Fruit fly (Drosophila melanogaster): ENCODE results near the gene CG17568.

Gene CG17568

dm6 chr2L:19181153-19181892 lies at the start of gene CG17568 (continued):
- TF ChIP-seq tx (GFP tag; optimal IDR thresholded peaks at IDR 0.05) = no peak
- peak; percentile 3 for TF ChIP-seq HLH54F (GFP tag; optimal IDR thresholded peaks at IDR 0.05)
- TF ChIP-seq CG10654 (GFP tag; optimal IDR thresholded peaks at IDR 0.05) = no peak
- no peak for TF ChIP-seq Six4 (GFP tag; optimal IDR thresholded peaks at IDR 0.05)
- TF ChIP-seq lilli (GFP tag; optimal IDR thresholded peaks at IDR 0.05) = peak; percentile 20
- TF ChIP-seq stwl (tag; optimal IDR thresholded peaks at IDR 0.05) = peak; percentile 94
- no peak for TF ChIP-seq stc (GFP tag; IDR thresholded peaks at IDR 0.05)
- TF ChIP-seq dimm (GFP tag; IDR thresholded peaks at IDR 0.05) = no peak
- TF ChIP-seq CG30020 (tag; optimal IDR thresholded peaks at IDR 0.05) = peak; percentile 7
- no peak for TF ChIP-seq Dbx (GFP tag; IDR thresholded peaks at IDR 0.05)
- peak; percentile 91 for TF ChIP-seq twi (tag; optimal IDR thresholded peaks at IDR 0.05)
- TF ChIP-seq Bgb (GFP tag; IDR thresholded peaks at IDR 0.05; ENCODE audit: partially characterized antibody) = no peak
- TF ChIP-seq CG32532 (GFP tag; IDR thresholded peaks at IDR 0.05) = no peak
- peak; percentile 97 for TF ChIP-seq CG10959 (GFP tag; IDR thresholded peaks at IDR 0.05)
- no peak for TF ChIP-seq CG12744 (GFP tag; optimal IDR thresholded peaks at IDR 0.05)
- no peak for TF ChIP-seq CG11398 (GFP tag; optimal IDR thresholded peaks at IDR 0.05)
- no peak for TF ChIP-seq Lim3 (GFP tag; IDR thresholded peaks at IDR 0.05)
- TF ChIP-seq mam (GFP tag; optimal IDR thresholded peaks at IDR 0.05) = no peak
- peak in 1 of 2 experiments; percentile 91 for TF ChIP-seq insv (GFP tag; optimal IDR thresholded peaks at IDR 0.05)
- peak; percentile 15 for TF ChIP-seq trem (tag; optimal IDR thresholded peaks at IDR 0.05)
- TF ChIP-seq ken (GFP tag; IDR thresholded peaks at IDR 0.05) = no peak
- TF ChIP-seq HLH3B (GFP tag; IDR thresholded peaks at IDR 0.05) = no peak
- peak; percentile 23 for TF ChIP-seq CG17829 (tag; optimal IDR thresholded peaks at IDR 0.05)
- peak; percentile 3 for TF ChIP-seq HmgZ (tag; optimal IDR thresholded peaks at IDR 0.05)
- peak; percentile 25 for TF ChIP-seq Lhr (GFP tag; optimal IDR thresholded peaks at IDR 0.05)
- TF ChIP-seq tin (GFP tag; optimal IDR thresholded peaks at IDR 0.05) = peak; percentile 1
- TF ChIP-seq CG15011 (GFP tag; optimal IDR thresholded peaks at IDR 0.05) = no peak
- TF ChIP-seq CG17802 (tag; optimal IDR thresholded peaks at IDR 0.05) = no peak
- TF ChIP-seq CG13894 (tag; optimal IDR thresholded peaks at IDR 0.05) = no peak
- peak; percentile 14 for TF ChIP-seq CG18262 (tag; optimal IDR thresholded peaks at IDR 0.05)
- TF ChIP-seq Sox100B (GFP tag; optimal IDR thresholded peaks at IDR 0.05) = no peak
- TF ChIP-seq eyg (GFP tag; optimal IDR thresholded peaks at IDR 0.05) = no peak
- no peak for TF ChIP-seq Spps (tag; optimal IDR thresholded peaks at IDR 0.05)
- no peak for TF ChIP-seq CG6689 (GFP tag; IDR thresholded peaks at IDR 0.05)
- TF ChIP-seq Myb (GFP tag; optimal IDR thresholded peaks at IDR 0.05) = peak; percentile 81
- no peak for TF ChIP-seq h (optimal IDR thresholded peaks at IDR 0.05)
- TF ChIP-seq MESR4 (GFP tag; optimal IDR thresholded peaks at IDR 0.05) = peak; percentile 75
- TF ChIP-seq BtbVII (GFP tag; optimal IDR thresholded peaks at IDR 0.05) = no peak
- no peak for TF ChIP-seq bigmax (GFP tag; optimal IDR thresholded peaks at IDR 0.05)
- TF ChIP-seq Mes4 (GFP tag; optimal IDR thresholded peaks at IDR 0.05) = no peak
- no peak for TF ChIP-seq CG1233 (GFP tag; optimal IDR thresholded peaks at IDR 0.05)
- TF ChIP-seq CG12071 (GFP tag; optimal IDR thresholded peaks at IDR 0.05) = no peak
- no peak for TF ChIP-seq CG15514 (GFP tag; optimal IDR thresholded peaks at IDR 0.05)
- peak; percentile 16 for TF ChIP-seq grau (tag; optimal IDR thresholded peaks at IDR 0.05)
- TF ChIP-seq CG2712 (tag; optimal IDR thresholded peaks at IDR 0.05) = no peak
- peak; percentile 76 for TF ChIP-seq Elba2 (GFP tag; optimal IDR thresholded peaks at IDR 0.05)
- no peak for TF ChIP-seq D19A (tag; optimal IDR thresholded peaks at IDR 0.05)
- no peak for TF ChIP-seq CG1024 (GFP tag; IDR thresholded peaks at IDR 0.05)
- no peak for TF ChIP-seq CG16863 (GFP tag; optimal IDR thresholded peaks at IDR 0.05)
- TF ChIP-seq zen (tag; optimal IDR thresholded peaks at IDR 0.05) = peak; percentile 34
- peak; percentile 91 for TF ChIP-seq MBD-R2 (GFP tag; IDR thresholded peaks at IDR 0.05)
